Worm (Caenorhabditis elegans) whole organism, midembryonic: ENCODE data around the gene ets-9.
A peak's percentile ranks its signal among the peaks of the same experiment; 100 is the strongest.

Source experiments
- T22C8.4 ChIP-seq: fragments of 200-800 bp; sonication (Bioruptor generic); IDR thresholded peaks from 2 replicates; pipeline ENCODE4 v1.3.6; 2022; ENCODE audit warnings: missing genetic modification characterization, missing compliant biosample characterization
- cog-1 ChIP-seq: sonication (generic microtip); optimal IDR thresholded peaks from 2 replicates; lab custom pipeline; 2016; ENCODE audit warnings: missing genetic modification characterization, missing compliant biosample characterization
- flt-1 ChIP-seq: fragments of 200-800 bp; sonication (Bioruptor generic); IDR thresholded peaks from 2 replicates; pipeline ENCODE4 v1.3.6; 2022; ENCODE audit warnings: missing genetic modification characterization, missing compliant biosample characterization
- klf-2 ChIP-seq: fragments of 200-800 bp; sonication (Bioruptor generic); conservative IDR thresholded peaks from 2 replicates; pipeline ENCODE4 v1.3.6; 2022; ENCODE audit warnings: missing genetic modification reagents, missing genetic modification characterization, missing compliant biosample characterization
- med-1 ChIP-seq: sonication (generic microtip); optimal IDR thresholded peaks from 2 replicates; lab custom pipeline; 2017; ENCODE audit warnings: missing genetic modification characterization, mild to moderate bottlenecking, missing compliant biosample characterization, antibody characterized with exemption, missing genetic modification reagents; ENCODE audit not compliant: insufficient read depth
- ref-1 ChIP-seq: fragments of 200-800 bp; sonication (Bioruptor generic); conservative IDR thresholded peaks from 2 replicates; pipeline ENCODE4 v1.3.6; 2022; ENCODE audit warnings: missing genetic modification reagents, missing genetic modification characterization, missing compliant biosample characterization
- tab-1 ChIP-seq: fragments of 200-800 bp; sonication (Bioruptor generic); IDR thresholded peaks from 2 replicates; pipeline ENCODE4 v1.3.6; 2022; ENCODE audit warnings: missing genetic modification characterization, missing compliant biosample characterization
- ztf-23 ChIP-seq: fragments of 200-800 bp; sonication (Bioruptor generic); IDR thresholded peaks from 2 replicates; pipeline ENCODE4 v1.3.6; 2022; ENCODE audit warnings: missing genetic modification reagents, missing genetic modification characterization, missing compliant biosample characterization
- ztf-29 ChIP-seq: fragments of 200-800 bp; sonication (Bioruptor generic); IDR thresholded peaks from 2 replicates; pipeline ENCODE4 v1.3.6; 2022; ENCODE audit warnings: missing genetic modification reagents, missing genetic modification characterization, missing compliant biosample characterization

Gene ets-9

DNA sequence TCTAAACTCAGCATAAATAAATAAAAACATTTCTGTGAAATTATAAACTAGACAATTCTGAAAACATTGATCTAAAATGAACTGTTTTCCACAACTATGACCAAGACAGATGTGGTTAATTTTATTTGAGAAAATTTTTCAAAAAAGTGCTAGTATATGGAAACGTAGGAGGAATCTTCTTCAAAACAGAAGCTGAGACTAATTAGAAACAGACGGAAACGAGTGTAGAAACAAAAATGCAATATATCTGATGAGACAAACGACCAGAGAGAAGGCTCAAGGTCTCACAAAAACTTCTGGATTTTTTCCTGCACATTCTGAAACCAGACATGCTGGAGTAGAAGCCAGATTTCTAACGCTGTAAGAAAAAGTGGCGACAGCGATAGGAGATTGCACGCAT, 16.4 kb downstream of the ets-9 start:
- TF ChIP-seq klf-2 (GFP tag; lab: Robert Waterston, UW), result no peak
- no peak for TF ChIP-seq flt-1 (GFP tag; lab: Robert Waterston, UW)
- no peak for TF ChIP-seq cog-1 (tag; lab: Kevin White, UChicago)
- TF ChIP-seq T22C8.4 (GFP tag; lab: Robert Waterston, UW), result no peak
- TF ChIP-seq med-1 (GFP tag; lab: Kevin White, UChicago), result no peak
- TF ChIP-seq ztf-29 (GFP tag; lab: Robert Waterston, UW), result no peak
- TF ChIP-seq ztf-23 (GFP tag; lab: Robert Waterston, UW), result no peak

ce11 chrX:4297452-4297851, 17.9 kb downstream of the ets-9 start, which contains the start of gene paf-2:
Gene paf-2, minus strand, starts transcription at chrX:4297741.
- no peak for TF ChIP-seq flt-1 (GFP tag; lab: Robert Waterston, UW)

- TF ChIP-seq ztf-23 (GFP tag; lab: Robert Waterston, UW) (no peak), cog-1 (tag; lab: Kevin White, UChicago) (no peak), klf-2 (GFP tag; lab: Robert Waterston, UW) (no peak), T22C8.4 (GFP tag; lab: Robert Waterston, UW) (no peak), ref-1 (no peak), flt-1 (GFP tag; lab: Robert Waterston, UW) (no peak), ztf-29 (GFP tag; lab: Robert Waterston, UW) (no peak), med-1 (GFP tag; lab: Kevin White, UChicago) (no peak), tab-1 (GFP tag; lab: Robert Waterston, UW) (no peak)
Observed at ce11 chrX:4303200-4303599, 23.7 kb downstream of the ets-9 start.

- TF ChIP-seq klf-2 (GFP tag; lab: Robert Waterston, UW) (no peak), med-1 (GFP tag; lab: Kevin White, UChicago) (no peak), tab-1 (GFP tag; lab: Robert Waterston, UW) (no peak), T22C8.4 (GFP tag; lab: Robert Waterston, UW) (no peak), ref-1 (no peak), ztf-23 (GFP tag; lab: Robert Waterston, UW) (no peak), flt-1 (GFP tag; lab: Robert Waterston, UW) (no peak), ztf-29 (GFP tag; lab: Robert Waterston, UW) (no peak), cog-1 (tag; lab: Kevin White, UChicago) (no peak)
Observed at ce11 chrX:4306861-4307260, 27.4 kb downstream of the ets-9 start, which contains the start of gene pqn-15. Gene pqn-15, minus strand, starts transcription at chrX:4306961.

DNA sequence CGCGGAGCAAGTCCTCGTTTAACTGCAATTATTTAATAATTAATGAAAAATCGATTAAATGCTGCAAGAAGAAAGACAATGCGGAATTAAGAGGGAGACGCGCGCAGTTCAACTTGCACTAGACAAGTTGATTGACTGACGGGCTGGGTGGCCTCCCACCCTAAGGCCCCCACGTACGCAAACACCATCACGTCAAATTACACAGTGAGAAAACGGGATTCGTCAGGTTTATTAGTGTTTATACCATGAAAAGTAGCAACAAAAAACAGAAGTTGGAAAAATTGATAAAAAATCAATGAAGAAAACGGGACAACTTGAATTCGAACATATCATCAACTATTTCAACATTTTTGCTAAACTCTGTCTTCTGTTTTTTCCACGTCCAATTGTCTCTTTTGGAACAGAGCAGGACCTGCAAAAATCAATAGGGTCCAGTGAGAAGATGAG, 28.1 kb downstream of the ets-9 start:
- TF ChIP-seq klf-2 (GFP tag; lab: Robert Waterston, UW), result no peak
- peak; percentile 55; the same call in 1 of the 2 replicates for TF ChIP-seq tab-1 (GFP tag; lab: Robert Waterston, UW)
- 0 out of 2 replicates have a peak, but pooled peaks have one; percentile 29 for TF ChIP-seq ztf-29 (GFP tag; lab: Robert Waterston, UW)
- peak; percentile 35; the same call in 1 of the 2 replicates for TF ChIP-seq T22C8.4 (GFP tag; lab: Robert Waterston, UW)

DNA sequence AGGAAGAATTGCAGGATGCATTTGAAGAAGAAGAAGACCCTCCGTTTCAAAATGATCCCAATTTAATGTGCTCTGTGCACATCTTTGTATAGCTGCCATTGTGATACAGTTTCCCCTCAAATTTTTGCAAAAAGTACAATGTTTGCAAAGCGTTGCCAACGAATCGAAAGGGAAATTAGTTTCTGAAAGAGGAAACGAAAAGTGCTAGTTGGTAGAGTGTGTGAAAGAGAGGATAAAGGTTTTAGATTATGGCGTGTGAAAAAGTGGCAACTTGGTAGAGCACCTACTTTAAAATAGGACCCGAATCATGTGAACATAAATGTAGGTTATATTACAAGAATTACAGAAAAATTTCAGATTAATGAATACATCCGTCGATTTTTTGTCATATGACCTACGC, 32.2 kb downstream of the ets-9 start, which contains the start of gene C52B9.8:
C52B9.8 (minus strand) TSS at position 101 of the 400 bp plus-strand sequence.
- TF ChIP-seq cog-1 (tag; lab: Kevin White, UChicago) (no peak), ztf-23 (GFP tag; lab: Robert Waterston, UW) (no peak)

ce11 chrX:4314939-4315338, 35.4 kb downstream of the ets-9 start:
- no peak for TF ChIP-seq ztf-29 (GFP tag; lab: Robert Waterston, UW)
- no peak for TF ChIP-seq ref-1
- no peak for TF ChIP-seq klf-2 (GFP tag; lab: Robert Waterston, UW)
- no peak for TF ChIP-seq ztf-23 (GFP tag; lab: Robert Waterston, UW)
- TF ChIP-seq med-1 (GFP tag; lab: Kevin White, UChicago), result no peak
- no peak for TF ChIP-seq cog-1 (tag; lab: Kevin White, UChicago)
- no peak for TF ChIP-seq tab-1 (GFP tag; lab: Robert Waterston, UW)
- no peak for TF ChIP-seq flt-1 (GFP tag; lab: Robert Waterston, UW)
- TF ChIP-seq T22C8.4 (GFP tag; lab: Robert Waterston, UW), result no peak

- TF ChIP-seq ztf-23 (GFP tag; lab: Robert Waterston, UW), result no peak
- TF ChIP-seq flt-1 (GFP tag; lab: Robert Waterston, UW), result no peak
- no peak for TF ChIP-seq ztf-29 (GFP tag; lab: Robert Waterston, UW)
- TF ChIP-seq tab-1 (GFP tag; lab: Robert Waterston, UW), result no peak
- no peak for TF ChIP-seq klf-2 (GFP tag; lab: Robert Waterston, UW)
- no peak for TF ChIP-seq cog-1 (tag; lab: Kevin White, UChicago)
- TF ChIP-seq ref-1, result no peak
- TF ChIP-seq med-1 (GFP tag; lab: Kevin White, UChicago), result no peak
- TF ChIP-seq T22C8.4 (GFP tag; lab: Robert Waterston, UW), result no peak
Observed at ce11 chrX:4317095-4317494, 37.6 kb downstream of the ets-9 start.

DNA sequence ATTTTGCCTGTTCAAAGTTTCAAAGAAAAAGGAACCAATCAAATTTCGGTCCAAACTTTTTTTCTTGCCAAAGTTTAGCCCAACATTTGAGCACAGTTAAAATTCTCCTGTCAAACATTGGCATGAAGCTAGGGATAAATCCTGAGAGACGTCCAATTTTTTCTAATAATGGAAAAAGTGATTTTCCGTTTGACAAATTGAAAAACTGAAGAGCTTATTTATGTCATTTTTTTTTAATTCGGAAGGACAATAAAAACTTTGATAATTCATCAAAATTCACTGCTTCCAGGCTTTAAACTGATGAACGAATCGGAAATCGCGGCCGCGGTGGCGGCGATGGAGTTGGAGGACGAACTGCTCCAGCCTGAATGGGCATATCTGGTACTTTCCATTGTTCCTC, 41.1 kb downstream of the ets-9 start, which contains the start of gene dop-6:
dop-6 (plus strand) TSS at position 301 of the 400 bp plus-strand sequence.
- TF ChIP-seq flt-1 (GFP tag; lab: Robert Waterston, UW), result no peak
- TF ChIP-seq ztf-23 (GFP tag; lab: Robert Waterston, UW), result no peak
- TF ChIP-seq tab-1 (GFP tag; lab: Robert Waterston, UW), result no peak
- TF ChIP-seq ztf-29 (GFP tag; lab: Robert Waterston, UW), result no peak
- TF ChIP-seq med-1 (GFP tag; lab: Kevin White, UChicago), result no peak
- TF ChIP-seq T22C8.4 (GFP tag; lab: Robert Waterston, UW), result no peak
- no peak for TF ChIP-seq klf-2 (GFP tag; lab: Robert Waterston, UW)
- TF ChIP-seq cog-1 (tag; lab: Kevin White, UChicago), result no peak
- no peak for TF ChIP-seq ref-1
